Fruit fly (Drosophila melanogaster) Kc167 (cell line): ENCODE measurements around the gene CG5664.

ENCODE experiments used
- Myc ChIP-seq: fragments of >200 bp; optimal IDR thresholded peaks from 2 replicates; lab custom pipeline; 2017; ENCODE audit warnings: missing external identifiers
- Sin3A ChIP-seq: fragments of >200 bp; optimal IDR thresholded peaks from 2 replicates; lab custom pipeline; 2018; ENCODE audit warnings: missing external identifiers
- h ChIP-seq: fragments of >200 bp; optimal IDR thresholded peaks from 3 replicates; lab custom pipeline; 2018; ENCODE audit warnings: missing external identifiers
- insv ChIP-seq: fragments of >200 bp; optimal IDR thresholded peaks from 3 replicates; lab custom pipeline; 2018; ENCODE audit warnings: missing external identifiers
- psq ChIP-seq: fragments of >200 bp; optimal IDR thresholded peaks from 2 replicates; lab custom pipeline; 2017; ENCODE audit warnings: missing external identifiers
- ttk ChIP-seq: sonication (Bioruptor generic); optimal IDR thresholded peaks from 2 replicates; lab custom pipeline; 2017; ENCODE audit warnings: missing external identifiers

Gene CG5664

DNA sequence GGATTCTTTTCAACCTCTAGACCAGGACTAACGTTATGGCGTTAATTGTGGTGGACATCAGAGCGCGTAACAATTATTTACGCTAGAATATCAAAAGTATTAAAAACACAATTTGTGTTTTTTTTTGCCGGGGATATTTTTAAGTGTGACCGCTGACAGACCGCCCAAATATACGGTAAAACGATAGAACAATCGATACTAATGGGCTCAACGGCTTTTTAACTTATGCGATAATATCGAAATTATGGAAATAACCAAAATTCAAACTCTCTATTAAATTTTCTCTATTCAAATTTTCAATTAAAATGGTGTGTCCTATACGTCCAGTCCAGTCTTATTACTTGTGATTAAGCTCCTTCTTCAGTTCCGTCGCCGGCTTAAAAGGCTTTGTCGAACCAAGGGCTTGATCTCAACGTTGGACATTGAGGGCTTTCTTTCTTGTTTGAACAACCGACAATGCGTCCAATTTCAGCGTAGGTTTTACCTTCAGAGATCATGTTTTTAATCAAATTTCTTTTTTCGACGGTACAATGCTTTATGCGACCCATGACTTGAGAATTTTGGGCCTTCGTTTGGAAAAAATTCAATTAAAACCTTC, at the start of gene CG5664:
Gene CG5664 (minus strand): TSS at position 148 of the 598 bp plus-strand sequence.
- no peak for TF ChIP-seq Sin3A (lab: Kevin White, UChicago)

DNA sequence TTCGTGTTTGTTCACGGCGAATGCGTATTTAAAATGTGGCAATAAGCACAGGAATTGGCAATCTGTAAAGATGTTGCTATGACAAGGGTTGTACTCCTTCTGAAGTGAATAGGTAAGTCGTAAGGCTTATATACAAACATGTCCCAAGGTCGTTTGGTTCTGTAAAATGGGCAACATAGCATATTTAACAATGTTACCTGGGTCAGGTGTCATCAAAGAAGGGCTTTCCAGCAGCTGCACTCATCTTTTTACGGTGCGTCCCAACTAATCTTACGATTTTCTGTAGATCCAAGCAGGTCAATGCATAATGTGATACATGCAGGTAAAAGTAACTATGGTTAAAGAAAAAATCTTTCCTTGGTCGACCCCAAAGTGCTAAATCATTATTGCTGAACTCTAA, 49.3 kb upstream of the CG5664 start, which contains the start of gene Neu2:
Gene Neu2 (minus strand): TSS at position 101 of the 400 bp plus-strand sequence.
- TF ChIP-seq Sin3A (lab: Kevin White, UChicago): no peak
- no peak for TF ChIP-seq Myc
- no peak for TF ChIP-seq h
- TF ChIP-seq psq (lab: Kevin White, UChicago): no peak
- TF ChIP-seq ttk: no peak
- TF ChIP-seq insv (lab: Kevin White, UChicago): no peak

dm6 chr3L:21483837-21484236, 42.7 kb upstream of the CG5664 start:
- TF ChIP-seq psq (lab: Kevin White, UChicago) (no peak), h (no peak), ttk (no peak), Myc (no peak), Sin3A (lab: Kevin White, UChicago) (no peak), insv (lab: Kevin White, UChicago) (no peak)

dm6 chr3L:21482100-21482499, 40.9 kb upstream of the CG5664 start:
- no peak for TF ChIP-seq Sin3A (lab: Kevin White, UChicago)

DNA sequence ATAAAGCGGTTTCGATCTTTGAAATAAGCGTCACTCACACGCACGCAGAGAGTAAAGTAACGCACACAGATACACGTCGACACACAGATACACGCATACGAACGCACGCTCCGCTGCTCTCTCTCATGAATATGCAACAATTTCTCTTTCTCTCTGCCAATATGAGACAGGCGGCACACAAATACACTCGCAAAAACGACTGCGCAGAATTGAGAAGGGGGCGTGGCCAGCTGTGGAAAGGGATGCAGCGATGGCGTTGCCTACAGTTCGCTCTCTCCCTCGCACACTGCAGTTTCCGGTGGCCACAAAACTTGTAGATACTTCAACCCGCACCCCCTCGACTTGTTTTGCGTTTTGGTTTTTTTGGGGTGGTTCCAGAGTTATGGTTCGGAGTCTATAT, 38.5 kb upstream of the CG5664 start:
- no peak for TF ChIP-seq insv (lab: Kevin White, UChicago)
- no peak for TF ChIP-seq psq (lab: Kevin White, UChicago)
- TF ChIP-seq h: no peak
- TF ChIP-seq Myc: no peak

DNA sequence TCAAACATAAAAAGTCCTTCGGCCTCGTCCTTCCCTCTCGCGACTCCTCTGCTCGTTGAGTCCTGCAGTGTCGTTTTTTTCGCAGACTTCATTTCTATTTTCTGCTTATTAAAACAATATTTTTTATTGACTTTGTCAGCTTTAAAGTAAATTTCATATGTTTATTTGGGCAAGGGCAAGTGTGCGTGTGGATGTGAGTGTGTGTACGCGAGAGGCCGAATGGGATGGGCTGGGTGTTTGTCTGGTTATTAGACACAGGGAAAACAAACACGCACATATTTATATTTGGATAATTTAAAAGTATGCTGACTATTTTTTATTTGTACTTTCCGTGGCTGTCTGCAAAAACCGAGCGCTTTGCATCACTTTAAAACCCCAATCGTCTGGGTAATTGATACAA, 36.7 kb upstream of the CG5664 start:
- TF ChIP-seq h (no peak), ttk (no peak), insv (lab: Kevin White, UChicago) (no peak), psq (lab: Kevin White, UChicago) (no peak), Myc (no peak), Sin3A (lab: Kevin White, UChicago) (no peak)

DNA sequence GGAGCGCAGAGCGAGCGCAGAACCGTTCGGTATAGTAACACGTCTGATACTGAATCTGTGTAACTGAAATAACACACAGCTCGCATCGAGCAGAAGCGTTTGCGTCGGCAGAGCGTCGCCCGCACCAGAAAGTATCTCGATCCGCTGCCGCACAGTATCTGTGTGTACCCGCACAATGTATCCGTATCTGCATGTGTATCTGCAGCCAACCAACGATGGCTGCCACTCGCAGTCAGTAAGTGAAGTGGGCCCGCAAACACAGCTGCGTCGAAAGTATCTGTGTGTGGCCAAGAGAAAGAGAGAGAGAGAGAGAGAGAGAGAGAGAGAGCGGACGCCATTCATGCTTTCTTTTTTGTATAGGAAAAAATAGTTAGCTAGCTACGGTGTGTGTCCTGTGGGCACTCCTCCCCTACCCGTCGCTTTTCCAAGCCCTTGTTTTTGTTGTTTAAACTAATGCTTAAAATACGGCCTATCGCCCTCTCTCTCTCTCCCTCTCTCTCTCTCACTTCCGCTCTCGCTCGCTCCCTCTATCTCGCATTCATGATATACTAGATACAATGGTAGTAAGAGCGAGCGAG, 35.4 kb upstream of the CG5664 start, which contains the start of gene croc:
Gene croc (minus strand): TSS at position 51 of the 578 bp plus-strand sequence.
- TF ChIP-seq ttk: no peak
- TF ChIP-seq h: no peak
- TF ChIP-seq Sin3A (lab: Kevin White, UChicago): no peak
- no peak for TF ChIP-seq Myc
- no peak for TF ChIP-seq insv (lab: Kevin White, UChicago)

- TF ChIP-seq psq (lab: Kevin White, UChicago): no peak
- no peak for TF ChIP-seq Myc
- no peak for TF ChIP-seq h
- no peak for TF ChIP-seq Sin3A (lab: Kevin White, UChicago)
- TF ChIP-seq ttk: no peak
- TF ChIP-seq insv (lab: Kevin White, UChicago): no peak
Measured at dm6 chr3L:21471895-21472294, 30.7 kb upstream of the CG5664 start.

DNA sequence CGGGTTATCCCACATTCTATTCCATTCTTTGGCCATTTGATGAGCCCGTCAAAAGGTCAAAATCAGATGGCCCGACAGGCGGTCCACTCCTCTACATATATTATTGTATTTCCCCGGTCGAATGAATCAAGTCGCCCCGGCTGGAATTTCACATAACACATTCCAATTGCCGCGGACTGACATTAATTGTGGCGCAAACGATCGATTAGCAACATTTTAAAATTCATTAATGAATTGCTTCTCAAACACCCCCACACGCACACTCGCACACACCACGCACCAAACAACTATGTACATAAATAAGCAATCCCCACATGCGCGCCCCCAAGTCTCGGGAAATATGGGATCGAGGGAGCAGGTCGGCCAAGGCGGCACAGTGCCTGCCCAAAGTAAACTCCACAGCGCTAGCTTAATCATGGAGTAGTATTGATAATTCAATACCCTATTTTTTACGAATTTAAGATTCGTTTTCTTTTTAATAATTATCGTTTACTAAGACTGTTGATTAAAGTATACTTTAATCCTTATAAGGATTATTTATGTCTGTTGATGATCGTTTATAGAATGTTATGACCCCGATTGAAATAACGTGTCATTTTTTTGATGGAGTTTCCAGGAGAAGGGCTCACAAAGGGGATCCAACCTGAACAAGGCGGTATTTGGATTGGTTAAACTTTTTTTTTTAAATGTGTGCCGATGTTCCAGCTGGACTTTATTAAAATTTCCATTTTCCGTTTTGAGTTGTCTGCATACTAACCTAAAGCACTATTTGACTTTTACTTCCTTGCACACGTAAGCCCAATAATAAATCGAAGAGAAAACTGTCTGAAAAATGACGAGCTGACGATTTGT, 24.3 kb upstream of the CG5664 start:
- TF ChIP-seq insv (lab: Kevin White, UChicago) (no peak), ttk (no peak), Sin3A (lab: Kevin White, UChicago) (no peak), h (no peak), Myc (no peak), psq (lab: Kevin White, UChicago) (no peak)

dm6 chr3L:21464240-21464639, 23.1 kb upstream of the CG5664 start:
- TF ChIP-seq ttk (no peak), h (no peak), Myc (no peak), psq (lab: Kevin White, UChicago) (no peak), Sin3A (lab: Kevin White, UChicago) (no peak), insv (lab: Kevin White, UChicago) (no peak)

dm6 chr3L:21462860-21463259, 21.7 kb upstream of the CG5664 start:
- TF ChIP-seq insv (lab: Kevin White, UChicago) (no peak), h (no peak), Sin3A (lab: Kevin White, UChicago) (no peak), ttk (no peak), Myc (no peak), psq (lab: Kevin White, UChicago) (no peak)

DNA sequence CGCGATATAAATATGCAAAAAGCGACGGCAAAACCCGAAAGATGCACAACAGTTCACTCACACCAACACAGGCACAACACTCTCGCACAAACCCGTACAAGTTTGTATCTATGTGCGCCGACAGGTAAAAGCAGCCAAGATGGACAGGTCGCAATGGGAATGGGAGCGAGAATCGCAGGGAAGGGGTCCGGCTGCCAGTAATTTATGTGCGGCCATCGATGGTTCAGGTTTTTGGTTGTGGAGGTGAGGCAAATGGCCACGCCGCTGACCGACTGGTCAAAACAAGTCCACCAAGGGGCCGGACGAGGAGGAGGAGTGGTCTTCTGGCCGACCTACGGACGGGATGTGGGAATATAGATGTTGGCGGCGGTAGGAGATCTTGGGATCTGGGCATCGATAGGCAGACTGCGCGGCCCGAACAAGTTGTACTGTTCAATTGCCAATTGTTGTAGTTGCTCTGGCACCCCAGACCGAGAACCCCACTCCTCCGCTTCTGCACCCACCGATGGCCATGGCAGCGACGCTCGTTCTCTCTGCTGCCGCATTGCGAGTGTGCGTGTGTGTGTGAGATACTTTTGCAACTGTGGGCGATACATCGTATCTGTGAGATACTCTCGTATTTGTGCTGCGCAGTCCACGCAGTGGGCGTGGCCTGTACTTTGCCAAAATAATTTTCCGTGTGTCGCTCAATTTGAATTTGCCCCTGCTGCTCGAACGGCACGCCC, 19.1 kb upstream of the CG5664 start:
- TF ChIP-seq insv (lab: Kevin White, UChicago) (no peak), psq (lab: Kevin White, UChicago) (no peak), Sin3A (lab: Kevin White, UChicago) (no peak), ttk (no peak), h (no peak), Myc (no peak)
